Fruit fly (Drosophila melanogaster) whole organism, embryonic: ENCODE data around the gene CG32369.

Source experiments
- B-H1 ChIP-seq: fragments of 200-800 bp; sonication (Bioruptor generic); IDR thresholded peaks from 3 replicates; pipeline ENCODE4 v1.3.6; 2022; ENCODE audit warnings: missing biosample characterization, missing genetic modification characterization
- CG11093 ChIP-seq: fragments of 200-800 bp; sonication (Bioruptor generic); IDR thresholded peaks from 3 replicates; pipeline ENCODE4 v1.3.6; 2022; ENCODE audit warnings: missing biosample characterization, missing genetic modification characterization
- CG11247 ChIP-seq: fragments of 200-800 bp; sonication (Bioruptor generic); IDR thresholded peaks from 2 replicates; pipeline ENCODE4 v1.3.6; 2022; ENCODE audit warnings: missing biosample characterization, missing genetic modification characterization
- CG11560 ChIP-seq: fragments of 200-800 bp; sonication (Bioruptor generic); IDR thresholded peaks from 3 replicates; pipeline ENCODE4 v1.3.6; 2022; ENCODE audit warnings: missing biosample characterization, missing genetic modification characterization
- CG12219 ChIP-seq: fragments of 200-800 bp; sonication (Bioruptor generic); optimal IDR thresholded peaks from 3 replicates; lab custom pipeline; 2018; ENCODE audit warnings: missing biosample characterization, mild to moderate bottlenecking, missing genetic modification characterization
- CG13123 ChIP-seq: fragments of 200-800 bp; sonication (Bioruptor generic); optimal IDR thresholded peaks from 2 replicates; lab custom pipeline; 2016; ENCODE audit warnings: missing biosample characterization, missing genetic modification characterization
- CG14667 ChIP-seq: fragments of 200-800 bp; sonication (Bioruptor generic); IDR thresholded peaks from 2 replicates; pipeline ENCODE4 v1.3.6; 2022; ENCODE audit warnings: missing biosample characterization, missing genetic modification characterization
- CG15696 ChIP-seq: fragments of 200-800 bp; sonication (Bioruptor generic); optimal IDR thresholded peaks from 2 replicates; lab custom pipeline; 2019; ENCODE audit warnings: missing biosample characterization, mild to moderate bottlenecking, missing genetic modification characterization, moderate library complexity
- CG17359 ChIP-seq: fragments of 200-800 bp; sonication (Bioruptor generic); optimal IDR thresholded peaks from 3 replicates; lab custom pipeline; 2018; ENCODE audit warnings: missing biosample characterization, mild to moderate bottlenecking, missing genetic modification characterization, moderate library complexity
- CG17361 ChIP-seq: fragments of 200-800 bp; sonication (Bioruptor generic); IDR thresholded peaks from 3 replicates; pipeline ENCODE4 v1.3.6; 2022; ENCODE audit warnings: missing biosample characterization, missing genetic modification characterization
- CG3065 ChIP-seq: fragments of 200-800 bp; sonication (Bioruptor generic); optimal IDR thresholded peaks from 2 replicates; lab custom pipeline; 2016; ENCODE audit warnings: missing biosample characterization, missing genetic modification characterization
- CG34422 ChIP-seq: fragments of 200-800 bp; sonication (Bioruptor generic); IDR thresholded peaks from 3 replicates; pipeline ENCODE4 v1.3.6; 2022; ENCODE audit warnings: missing biosample characterization, missing genetic modification characterization
- CG4360 ChIP-seq: fragments of 200-800 bp; sonication (Bioruptor generic); IDR thresholded peaks from 2 replicates; pipeline ENCODE4 v1.3.6; 2022; ENCODE audit warnings: missing biosample characterization, missing genetic modification characterization
- CG4424 ChIP-seq: fragments of 200-800 bp; sonication (Bioruptor generic); optimal IDR thresholded peaks from 3 replicates; lab custom pipeline; 2016; ENCODE audit warnings: missing biosample characterization, missing genetic modification characterization
- CG4820 ChIP-seq: fragments of 200-800 bp; sonication (Bioruptor generic); optimal IDR thresholded peaks from 3 replicates; lab custom pipeline; 2016; ENCODE audit warnings: missing biosample characterization, missing genetic modification characterization
- CG5180 ChIP-seq: fragments of 200-800 bp; sonication (Bioruptor generic); optimal IDR thresholded peaks from 3 replicates; lab custom pipeline; 2017; ENCODE audit warnings: missing biosample characterization, missing genetic modification characterization, mild to moderate bottlenecking, moderate library complexity, missing genetic modification reagents
- CG7357 ChIP-seq: fragments of 200-800 bp; sonication (Bioruptor generic); IDR thresholded peaks from 3 replicates; pipeline ENCODE4 v1.3.6; 2022; ENCODE audit warnings: missing biosample characterization, missing genetic modification characterization
- CG7556 ChIP-seq: fragments of 200-800 bp; sonication (Bioruptor generic); optimal IDR thresholded peaks from 2 replicates; lab custom pipeline; 2017; ENCODE audit warnings: missing biosample characterization, mild to moderate bottlenecking, missing genetic modification characterization
- CG9727 ChIP-seq: fragments of 200-800 bp; sonication (Bioruptor generic); optimal IDR thresholded peaks from 3 replicates; lab custom pipeline; 2017; ENCODE audit warnings: missing biosample characterization, mild to moderate bottlenecking, missing genetic modification characterization
- CoRest ChIP-seq: fragments of 200-800 bp; sonication (Bioruptor generic); optimal IDR thresholded peaks from 3 replicates; lab custom pipeline; 2018; ENCODE audit warnings: missing biosample characterization, mild to moderate bottlenecking, missing genetic modification characterization, moderate library complexity
- Dad ChIP-seq: fragments of 200-800 bp; sonication (Bioruptor generic); optimal IDR thresholded peaks from 3 replicates; lab custom pipeline; 2016; ENCODE audit warnings: missing biosample characterization, missing genetic modification characterization
- Dref ChIP-seq: fragments of 200-800 bp; sonication (Bioruptor generic); IDR thresholded peaks from 2 replicates; pipeline ENCODE4 v1.3.6; 2022; ENCODE audit warnings: missing biosample characterization, missing genetic modification characterization
- Hey ChIP-seq: fragments of 200-800 bp; sonication (Bioruptor generic); optimal IDR thresholded peaks from 3 replicates; lab custom pipeline; 2018; ENCODE audit warnings: missing biosample characterization, mild to moderate bottlenecking, missing genetic modification characterization
- MESR4 ChIP-seq: fragments of 200-800 bp; sonication (Bioruptor generic); optimal IDR thresholded peaks from 2 replicates; lab custom pipeline; 2018; ENCODE audit warnings: missing biosample characterization, mild to moderate bottlenecking, missing genetic modification characterization, moderate library complexity
- Mad ChIP-seq: fragments of 200-800 bp; sonication (Bioruptor generic); optimal IDR thresholded peaks from 2 replicates; lab custom pipeline; 2016; ENCODE audit warnings: missing biosample characterization, missing genetic modification characterization
- Meics ChIP-seq: fragments of 200-800 bp; sonication (Bioruptor generic); optimal IDR thresholded peaks from 2 replicates; lab custom pipeline; 2017; ENCODE audit warnings: missing biosample characterization, mild to moderate bottlenecking, missing genetic modification characterization
- NC2α ChIP-seq: fragments of 200-800 bp; sonication (Bioruptor generic); optimal IDR thresholded peaks from 2 replicates; lab custom pipeline; 2016; ENCODE audit warnings: missing biosample characterization, missing genetic modification characterization
- Oaz ChIP-seq: fragments of 200-800 bp; sonication (Bioruptor generic); IDR thresholded peaks from 2 replicates; pipeline ENCODE4 v1.3.6; 2022; ENCODE audit warnings: missing biosample characterization, missing genetic modification characterization
- Sox100B ChIP-seq: fragments of 200-800 bp; sonication (Bioruptor generic); optimal IDR thresholded peaks from 3 replicates; lab custom pipeline; 2018; ENCODE audit warnings: missing biosample characterization, mild to moderate bottlenecking, missing genetic modification characterization
- TFAM ChIP-seq: fragments of 200-800 bp; sonication (Bioruptor generic); optimal IDR thresholded peaks from 2 replicates; lab custom pipeline; 2017; ENCODE audit warnings: missing biosample characterization, missing genetic modification characterization, inconsistent platforms
- Trl ChIP-seq, 3 experiments: fragments of >200 bp in 2 of 3; fragments of 200-800 bp in 1 of 3; sonication (Bioruptor generic) in 1 of 3; optimal IDR thresholded peaks; 2 replicates in 1 of 3; 3 replicates in 2 of 3; lab custom pipeline; 2016 to 2017; ENCODE audit warnings: missing biosample characterization in 1 of 3, missing genetic modification characterization in 1 of 3
- ase ChIP-seq: fragments of 200-800 bp; sonication (Bioruptor generic); IDR thresholded peaks from 3 replicates; pipeline ENCODE4 v1.3.6; 2022; ENCODE audit warnings: missing biosample characterization, missing genetic modification characterization
- btn ChIP-seq: fragments of 200-800 bp; sonication (Bioruptor generic); optimal IDR thresholded peaks from 2 replicates; lab custom pipeline; 2016; ENCODE audit warnings: missing biosample characterization, missing genetic modification characterization
- cad ChIP-seq: fragments of >200 bp; optimal IDR thresholded peaks from 2 replicates; lab custom pipeline; 2017; ENCODE audit warnings: missing biosample characterization, missing genetic modification characterization
- ham ChIP-seq: fragments of 200-800 bp; sonication (Bioruptor generic); IDR thresholded peaks from 2 replicates; pipeline ENCODE4 v1.3.6; 2022; ENCODE audit warnings: missing biosample characterization, missing genetic modification characterization
- her ChIP-seq: fragments of 200-800 bp; sonication (Bioruptor generic); optimal IDR thresholded peaks from 2 replicates; lab custom pipeline; 2016; ENCODE audit warnings: missing biosample characterization, missing genetic modification characterization
- lov ChIP-seq, 2 experiments: fragments of 200-800 bp in 1 of 2; fragments of >200 bp in 1 of 2; sonication (Bioruptor generic) in 1 of 2; IDR thresholded peaks in 1 of 2; optimal IDR thresholded peaks in 1 of 2; 2 replicates in 1 of 2; 3 replicates in 1 of 2; pipeline versions ENCODE4 v1.3.6 to Lab custom; 2017 to 2022; ENCODE audit warnings: missing biosample characterization in 1 of 2, missing genetic modification characterization in 1 of 2
- nau ChIP-seq: fragments of 200-800 bp; sonication (Bioruptor generic); optimal IDR thresholded peaks from 3 replicates; lab custom pipeline; 2017; ENCODE audit warnings: missing biosample characterization, mild to moderate bottlenecking, missing genetic modification characterization, missing genetic modification reagents
- org-1 ChIP-seq: fragments of 200-800 bp; sonication (Bioruptor generic); optimal IDR thresholded peaks from 2 replicates; lab custom pipeline; 2017; ENCODE audit warnings: missing biosample characterization, missing genetic modification characterization
- pb ChIP-seq: fragments of 200-800 bp; sonication (Bioruptor generic); optimal IDR thresholded peaks from 3 replicates; lab custom pipeline; 2016; ENCODE audit warnings: missing biosample characterization, missing genetic modification characterization
- pita ChIP-seq: fragments of 200-800 bp; sonication (Bioruptor generic); optimal IDR thresholded peaks from 2 replicates; lab custom pipeline; 2017; ENCODE audit warnings: missing biosample characterization, mild to moderate bottlenecking, missing genetic modification characterization
- prd ChIP-seq, 3 experiments: fragments of >200 bp in 2 of 3; fragments of 200-800 bp in 1 of 3; sonication (Bioruptor generic) in 1 of 3; optimal IDR thresholded peaks in 2 of 3; IDR thresholded peaks in 1 of 3; 2 replicates in 2 of 3; 3 replicates in 1 of 3; pipeline versions ENCODE4 v1.3.6 to Lab custom; 2017 to 2022; ENCODE audit warnings: missing biosample characterization in 1 of 3, missing genetic modification characterization in 1 of 3
- salm ChIP-seq: fragments of 200-800 bp; sonication (Bioruptor generic); optimal IDR thresholded peaks from 2 replicates; lab custom pipeline; 2018; ENCODE audit warnings: missing biosample characterization, mild to moderate bottlenecking, missing genetic modification characterization
- tin ChIP-seq: fragments of 200-800 bp; sonication (Bioruptor generic); optimal IDR thresholded peaks from 3 replicates; lab custom pipeline; 2016; ENCODE audit warnings: missing biosample characterization, missing genetic modification characterization
- tio ChIP-seq: fragments of 200-800 bp; sonication (Bioruptor generic); optimal IDR thresholded peaks from 2 replicates; lab custom pipeline; 2017; ENCODE audit warnings: missing biosample characterization, missing genetic modification characterization, inconsistent platforms
- unc-4 ChIP-seq: fragments of 200-800 bp; sonication (Bioruptor generic); IDR thresholded peaks from 2 replicates; pipeline ENCODE4 v1.3.6; 2022; ENCODE audit warnings: missing biosample characterization, missing genetic modification characterization; ENCODE audit not compliant: partially characterized antibody
- wdn ChIP-seq: fragments of 200-800 bp; sonication (Bioruptor generic); IDR thresholded peaks from 2 replicates; pipeline ENCODE4 v1.3.6; 2022; ENCODE audit warnings: missing biosample characterization, missing genetic modification characterization

Gene CG32369

DNA sequence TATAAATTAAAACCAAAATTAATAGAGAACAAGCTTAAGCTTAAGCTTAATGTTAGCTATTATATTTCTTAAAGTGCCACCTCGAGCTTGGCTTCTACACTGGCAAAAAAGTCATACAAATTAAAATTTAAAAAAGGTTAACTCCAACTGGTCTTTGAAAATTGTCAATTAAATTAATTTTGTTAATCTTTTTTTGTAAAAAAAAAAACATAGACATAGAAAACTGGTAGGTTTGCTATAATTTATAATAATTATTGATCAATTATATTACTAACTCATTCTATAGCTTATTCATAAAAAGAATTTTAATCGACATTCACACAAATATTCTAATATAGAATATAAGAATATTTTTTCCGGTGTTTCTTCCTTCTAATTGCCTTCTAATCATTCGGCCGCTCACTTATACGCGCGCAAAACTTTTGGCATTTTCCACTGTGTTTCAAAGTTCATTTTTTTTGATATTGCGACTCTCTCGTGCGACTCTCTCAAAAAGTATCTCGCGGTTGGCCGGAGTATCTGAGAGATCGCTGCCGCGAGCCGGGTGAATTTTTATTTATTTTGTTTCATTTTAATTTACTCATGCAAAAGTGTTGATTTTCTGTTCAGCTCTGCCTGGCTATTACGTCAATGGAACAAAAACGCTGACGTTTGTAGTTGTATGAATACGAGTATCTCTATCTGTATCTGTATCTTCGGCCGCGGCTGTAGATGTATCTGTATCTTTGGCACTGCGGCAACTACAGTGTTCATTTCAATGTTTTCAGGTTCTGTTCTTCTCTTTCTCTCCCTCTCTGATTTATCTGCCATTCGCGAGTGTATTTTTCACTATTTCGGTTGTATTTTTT is 46.4 kb upstream of the CG32369 start (continued):
- TF ChIP-seq CG34422 (GFP tag; lab: Robert Waterston, UW) (peak; percentile 52; the same call in 1 of the 3 replicates), prd (optimal IDR thresholded peaks at IDR 0.05; lab: Kevin White, UChicago) (no peak), prd (GFP tag; IDR thresholded peaks at IDR 0.05; lab: Robert Waterston, UW) (peak; percentile 77; the same call in 2 of the 3 replicates), CG11093 (GFP tag; lab: Robert Waterston, UW) (peak; percentile 61; the same call in 2 of the 3 replicates), tio (GFP tag; lab: Kevin White, UChicago) (peak; percentile 88), CG15696 (tag; lab: Kevin White, UChicago) (peak; percentile 13), Dad (GFP tag; lab: Kevin White, UChicago) (no peak), CG11560 (tag; lab: Robert Waterston, UW) (peak; percentile 45; the same call in 1 of the 3 replicates), Sox100B (GFP tag; lab: Kevin White, UChicago) (peak; percentile 91), CG12219 (no peak), ham (0 out of 2 replicates have a peak, but pooled peaks have one; percentile 15), nau (no peak), Meics (GFP tag; lab: Kevin White, UChicago) (peak; percentile 95), btn (GFP tag; lab: Kevin White, UChicago) (no peak), wdn (GFP tag; lab: Robert Waterston, UW) (peak; percentile 43; the same call in 1 of the 2 replicates), CG7556 (peak; percentile 88), CG4820 (GFP tag; lab: Kevin White, UChicago) (peak; percentile 73), CG7357 (peak; percentile 43; the same call in 1 of the 3 replicates), MESR4 (GFP tag; lab: Kevin White, UChicago) (no peak), salm (peak; percentile 40), tin (GFP tag; lab: Kevin White, UChicago) (peak; percentile 65), CG9727 (peak; percentile 83), TFAM (GFP tag; lab: Kevin White, UChicago) (peak; percentile 4), org-1 (peak; percentile 42), her (GFP tag; lab: Kevin White, UChicago) (no peak), CG17361 (GFP tag; lab: Robert Waterston, UW) (peak; percentile 87), pb (GFP tag; lab: Kevin White, UChicago) (no peak), CG4360 (GFP tag; lab: Robert Waterston, UW) (no peak), CG17359 (peak; percentile 87), cad (GFP tag; lab: Kevin White, UChicago) (no peak), Oaz (GFP tag; lab: Robert Waterston, UW) (no peak; the same call in 1 of the 2 replicates), unc-4 (no peak), CG5180 (peak; percentile 58), CG14667 (GFP tag; lab: Robert Waterston, UW) (peak; percentile 71), NC2α (GFP tag; lab: Kevin White, UChicago) (no peak), CoRest (tag; lab: Kevin White, UChicago) (peak; percentile 96), Dref (no peak), Mad (GFP tag; lab: Kevin White, UChicago) (peak; percentile 29), ase (GFP tag; lab: Robert Waterston, UW) (0 out of 3 replicates have a peak, but pooled peaks have one; percentile 54), CG3065 (GFP tag; lab: Kevin White, UChicago) (peak; percentile 14), lov (optimal IDR thresholded peaks at IDR 0.05; lab: Kevin White, UChicago) (no peak), lov (GFP tag; IDR thresholded peaks at IDR 0.05; lab: Robert Waterston, UW) (no peak), Hey (no peak), pita (GFP tag; lab: Kevin White, UChicago) (no peak), CG4424 (peak; percentile 87), CG13123 (GFP tag; lab: Kevin White, UChicago) (peak; percentile 21), CG11247 (GFP tag; lab: Robert Waterston, UW) (peak; percentile 66; the same call in 1 of the 2 replicates), Trl (optimal IDR thresholded peaks at IDR 0.05; lab: Kevin White, UChicago) (peak; percentile 50 to 90), Trl (GFP tag; optimal IDR thresholded peaks at IDR 0.05; lab: Kevin White, UChicago) (no peak), B-H1 (GFP tag; lab: Robert Waterston, UW) (peak; percentile 71)
